Worm (Caenorhabditis elegans) whole organism, late embryonic: ENCODE data around the gene Y38A10A.7.

Source experiments
- dmd-4 ChIP-seq: sonication (generic microtip); optimal IDR thresholded peaks from 2 replicates; lab custom pipeline; 2016; ENCODE audit warnings: borderline replicate concordance, missing genetic modification characterization, missing compliant biosample characterization
- dve-1 ChIP-seq: sonication (generic microtip); optimal IDR thresholded peaks from 2 replicates; lab custom pipeline; 2017; ENCODE audit warnings: antibody characterized with exemption, mild to moderate bottlenecking, missing genetic modification characterization, missing compliant biosample characterization
- fkh-10 ChIP-seq: fragments of 150-350 bp; optimal IDR thresholded peaks from 2 replicates; lab custom pipeline; 2014; ENCODE audit warnings: missing biosample characterization, missing genetic modification reagents, missing genetic modification characterization
- hlh-13 ChIP-seq: fragments of 200-800 bp; sonication (Bioruptor generic); optimal IDR thresholded peaks from 2 replicates; lab custom pipeline; 2018; ENCODE audit warnings: mild to moderate bottlenecking, missing genetic modification characterization, missing compliant biosample characterization
- hlh-30 ChIP-seq: sonication (generic microtip); optimal IDR thresholded peaks from 2 replicates; lab custom pipeline; 2017; ENCODE audit warnings: antibody characterized with exemption, missing genetic modification characterization, missing compliant biosample characterization; ENCODE audit not compliant: insufficient read depth
- hlh-8 ChIP-seq: sonication (generic microtip); optimal IDR thresholded peaks from 2 replicates; lab custom pipeline; 2016; ENCODE audit warnings: missing genotype, missing genetic modification characterization, missing compliant biosample characterization
- madf-2 ChIP-seq: sonication (generic microtip); optimal IDR thresholded peaks from 2 replicates; lab custom pipeline; 2017; ENCODE audit warnings: missing genetic modification characterization, missing compliant biosample characterization
- sox-4 ChIP-seq: sonication (generic microtip); optimal IDR thresholded peaks from 2 replicates; lab custom pipeline; 2017; ENCODE audit warnings: mild to moderate bottlenecking, missing genetic modification characterization, inconsistent platforms, missing compliant biosample characterization
- unc-55 ChIP-seq: sonication (generic microtip); optimal IDR thresholded peaks from 2 replicates; lab custom pipeline; 2017; ENCODE audit warnings: missing biosample characterization, missing genetic modification reagents, missing genetic modification characterization

- TF ChIP-seq madf-2 (no peak), dve-1 (no peak), hlh-30 (tag; lab: Kevin White, UChicago) (no peak), hlh-8 (tag; lab: Kevin White, UChicago) (no peak), hlh-13 (GFP tag; lab: Kevin White, UChicago) (no peak), fkh-10 (GFP tag; lab: Kevin White, UChicago) (no peak), unc-55 (GFP tag; lab: Kevin White, UChicago) (no peak), dmd-4 (no peak), sox-4 (no peak)
Measured at ce11 chrV:6101243-6101898, 5.4 kb downstream of the Y38A10A.7 start.
